Fruit fly (Drosophila melanogaster) whole organism, embryonic: Measurements from ENCODE around the gene pnt.

Experiments used
- Ada2b ChIP-seq: fragments of 200-800 bp; sonication (Bioruptor generic); IDR thresholded peaks from 2 replicates; pipeline ENCODE4 v1.3.6; 2022; ENCODE audit warnings: missing biosample characterization, missing genetic modification characterization
- Bteb2 ChIP-seq: fragments of 200-800 bp; sonication (Bioruptor generic); optimal IDR thresholded peaks from 2 replicates; lab custom pipeline; 2016; ENCODE audit warnings: missing biosample characterization, missing genetic modification characterization
- CG10274 ChIP-seq: fragments of 200-800 bp; sonication (Bioruptor generic); optimal IDR thresholded peaks from 3 replicates; lab custom pipeline; 2017; ENCODE audit warnings: missing biosample characterization, mild to moderate bottlenecking, missing genetic modification characterization
- CG10462 ChIP-seq: fragments of 200-800 bp; sonication (Bioruptor generic); optimal IDR thresholded peaks from 2 replicates; lab custom pipeline; 2016; ENCODE audit warnings: missing biosample characterization, missing genetic modification characterization
- CG11093 ChIP-seq: fragments of 200-800 bp; sonication (Bioruptor generic); IDR thresholded peaks from 3 replicates; pipeline ENCODE4 v1.3.6; 2022; ENCODE audit warnings: missing biosample characterization, missing genetic modification characterization
- CG12659 ChIP-seq: fragments of 200-800 bp; sonication (Bioruptor generic); optimal IDR thresholded peaks from 3 replicates; lab custom pipeline; 2017; ENCODE audit warnings: mild to moderate bottlenecking, missing biosample characterization, missing genetic modification reagents, missing genetic modification characterization
- CG13624 ChIP-seq: fragments of 200-800 bp; sonication (Bioruptor generic); optimal IDR thresholded peaks from 2 replicates; lab custom pipeline; 2016; ENCODE audit warnings: missing biosample characterization, missing genetic modification characterization
- CG14014 ChIP-seq: fragments of 200-800 bp; sonication (Bioruptor generic); IDR thresholded peaks from 2 replicates; pipeline ENCODE4 v1.3.6; 2022; ENCODE audit warnings: missing biosample characterization, missing genetic modification characterization
- CG16779 ChIP-seq: fragments of 200-800 bp; sonication (Bioruptor generic); IDR thresholded peaks from 2 replicates; pipeline ENCODE4 v1.3.6; 2022; ENCODE audit warnings: missing biosample characterization, missing genetic modification characterization
- CG17186 ChIP-seq: fragments of 200-800 bp; sonication (Bioruptor generic); optimal IDR thresholded peaks from 3 replicates; lab custom pipeline; 2017; ENCODE audit warnings: missing biosample characterization, missing genetic modification reagents, missing genetic modification characterization
- CG17361 ChIP-seq: fragments of 200-800 bp; sonication (Bioruptor generic); IDR thresholded peaks from 3 replicates; pipeline ENCODE4 v1.3.6; 2022; ENCODE audit warnings: missing biosample characterization, missing genetic modification characterization
- CG18476 ChIP-seq: fragments of 200-800 bp; sonication (Bioruptor generic); optimal IDR thresholded peaks from 2 replicates; lab custom pipeline; 2016; ENCODE audit warnings: missing biosample characterization, mild to moderate bottlenecking, missing genetic modification characterization
- CG2116 ChIP-seq: fragments of 200-800 bp; sonication (Bioruptor generic); optimal IDR thresholded peaks from 3 replicates; lab custom pipeline; 2018; ENCODE audit warnings: missing biosample characterization, mild to moderate bottlenecking, missing genetic modification characterization
- CG30403 ChIP-seq: fragments of 200-800 bp; sonication (Bioruptor generic); optimal IDR thresholded peaks from 3 replicates; lab custom pipeline; 2016; ENCODE audit warnings: missing biosample characterization, missing genetic modification characterization
- CG31388 ChIP-seq: fragments of 200-800 bp; sonication (Bioruptor generic); optimal IDR thresholded peaks from 2 replicates; lab custom pipeline; 2016; ENCODE audit warnings: missing biosample characterization, missing genetic modification characterization
- CG3407 ChIP-seq: fragments of 200-800 bp; sonication (Bioruptor generic); optimal IDR thresholded peaks from 2 replicates; lab custom pipeline; 2018; ENCODE audit warnings: missing biosample characterization, mild to moderate bottlenecking, missing genetic modification characterization
- CG42726 ChIP-seq: fragments of 200-800 bp; sonication (Bioruptor generic); IDR thresholded peaks from 2 replicates; pipeline ENCODE4 v1.3.6; 2022; ENCODE audit warnings: missing biosample characterization, missing genetic modification characterization; ENCODE audit not compliant: partially characterized antibody
- CG7357 ChIP-seq: fragments of 200-800 bp; sonication (Bioruptor generic); IDR thresholded peaks from 3 replicates; pipeline ENCODE4 v1.3.6; 2022; ENCODE audit warnings: missing biosample characterization, missing genetic modification characterization
- CG7372 ChIP-seq: fragments of 200-800 bp; sonication (Bioruptor generic); IDR thresholded peaks from 2 replicates; pipeline ENCODE4 v1.3.6; 2022; ENCODE audit warnings: missing biosample characterization, missing genetic modification characterization
- CG7786 ChIP-seq: fragments of 200-800 bp; sonication (Bioruptor generic); optimal IDR thresholded peaks from 2 replicates; lab custom pipeline; 2016; ENCODE audit warnings: missing biosample characterization, missing genetic modification characterization
- CG7839 ChIP-seq: fragments of 200-800 bp; sonication (Bioruptor generic); optimal IDR thresholded peaks from 3 replicates; lab custom pipeline; 2018; ENCODE audit warnings: missing biosample characterization, mild to moderate bottlenecking, missing genetic modification characterization, moderate library complexity
- D19A ChIP-seq: fragments of 200-800 bp; optimal IDR thresholded peaks from 3 replicates; lab custom pipeline; 2019; ENCODE audit warnings: missing biosample characterization, mild to moderate bottlenecking, missing genetic modification characterization, moderate library complexity
- Dfd ChIP-seq, 2 experiments: fragments of >200 bp; optimal IDR thresholded peaks; 2 replicates each; lab custom pipeline; 2017; ENCODE audit warnings: missing biosample characterization in 2 of 2, missing genetic modification characterization in 2 of 2
- HLH4C ChIP-seq: fragments of 200-800 bp; sonication (Bioruptor generic); IDR thresholded peaks from 3 replicates; pipeline ENCODE4 v1.3.6; 2022; ENCODE audit warnings: missing biosample characterization, missing genetic modification characterization; ENCODE audit not compliant: partially characterized antibody
- Hr51 ChIP-seq, 2 experiments: fragments of 200-800 bp; sonication (Bioruptor generic); optimal IDR thresholded peaks; 2 replicates in 1 of 2; 3 replicates in 1 of 2; lab custom pipeline; 2016 to 2018; ENCODE audit warnings: missing biosample characterization in 2 of 2, missing genetic modification characterization in 2 of 2, mild to moderate bottlenecking in 1 of 2, moderate library complexity in 1 of 2
- Lhr ChIP-seq: fragments of 200-800 bp; sonication (Bioruptor generic); optimal IDR thresholded peaks from 3 replicates; lab custom pipeline; 2017; ENCODE audit warnings: mild to moderate bottlenecking, missing biosample characterization, missing genetic modification reagents, missing genetic modification characterization
- Med ChIP-seq: fragments of 200-800 bp; sonication (Bioruptor generic); peaks from one replicate; lab custom pipeline; 2016; ENCODE audit warnings: missing biosample characterization, missing genetic modification characterization, mild to moderate bottlenecking, inconsistent platforms, moderate library complexity
- Rx ChIP-seq: fragments of 200-800 bp; sonication (Bioruptor generic); IDR thresholded peaks from 2 replicates; pipeline ENCODE4 v1.3.6; 2022; ENCODE audit warnings: missing biosample characterization, missing genetic modification characterization
- Side ChIP-seq: fragments of 200-800 bp; sonication (Bioruptor generic); optimal IDR thresholded peaks from 2 replicates; lab custom pipeline; 2016; ENCODE audit warnings: missing biosample characterization, missing genetic modification characterization
- Taf1 ChIP-seq: fragments of 200-800 bp; sonication (Bioruptor generic); IDR thresholded peaks from 2 replicates; pipeline ENCODE4 v1.3.6; 2022; ENCODE audit warnings: missing biosample characterization, missing genetic modification characterization
- bigmax ChIP-seq: fragments of 200-800 bp; sonication (Bioruptor generic); optimal IDR thresholded peaks from 2 replicates; lab custom pipeline; 2018; ENCODE audit warnings: missing biosample characterization, mild to moderate bottlenecking, missing genetic modification characterization
- cad ChIP-seq: fragments of >200 bp; optimal IDR thresholded peaks from 2 replicates; lab custom pipeline; 2017; ENCODE audit warnings: missing biosample characterization, missing genetic modification characterization
- cg ChIP-seq: fragments of 200-800 bp; sonication (Bioruptor generic); optimal IDR thresholded peaks from 3 replicates; lab custom pipeline; 2019; ENCODE audit warnings: missing biosample characterization, mild to moderate bottlenecking, missing genetic modification characterization, moderate library complexity
- chif ChIP-seq, 2 experiments: fragments of 200-800 bp; sonication (Bioruptor generic); optimal IDR thresholded peaks; 3 replicates each; lab custom pipeline; 2016; ENCODE audit warnings: missing biosample characterization in 2 of 2, missing genetic modification characterization in 2 of 2
- chn ChIP-seq: fragments of 200-800 bp; sonication (Bioruptor generic); optimal IDR thresholded peaks from 2 replicates; lab custom pipeline; 2016; ENCODE audit warnings: missing biosample characterization, missing genetic modification characterization
- crp ChIP-seq, 2 experiments: fragments of 200-800 bp; sonication (Bioruptor generic); optimal IDR thresholded peaks; 2 replicates in 1 of 2; 3 replicates in 1 of 2; lab custom pipeline; 2017; ENCODE audit warnings: missing biosample characterization in 2 of 2, missing genetic modification characterization in 2 of 2, mild to moderate bottlenecking in 1 of 2, moderate library complexity in 1 of 2
- dati ChIP-seq: fragments of 200-800 bp; sonication (Bioruptor generic); IDR thresholded peaks from 2 replicates; pipeline ENCODE4 v1.3.6; 2022; ENCODE audit warnings: missing biosample characterization, missing genetic modification characterization
- ems ChIP-seq: fragments of 200-800 bp; sonication (Bioruptor generic); optimal IDR thresholded peaks from 3 replicates; lab custom pipeline; 2016; ENCODE audit warnings: missing biosample characterization, missing genetic modification characterization
- gce ChIP-seq: fragments of 200-800 bp; sonication (Bioruptor generic); IDR thresholded peaks from 3 replicates; pipeline ENCODE4 v1.3.6; 2022; ENCODE audit warnings: missing biosample characterization, missing genetic modification characterization
- gt ChIP-seq: fragments of 200-800 bp; sonication (Bioruptor generic); IDR thresholded peaks from 2 replicates; pipeline ENCODE4 v1.3.6; 2022; ENCODE audit warnings: missing biosample characterization, missing genetic modification characterization
- inv ChIP-seq: fragments of 200-800 bp; sonication (Bioruptor generic); IDR thresholded peaks from 2 replicates; pipeline ENCODE4 v1.3.6; 2022; ENCODE audit warnings: missing biosample characterization, missing genetic modification characterization; ENCODE audit not compliant: partially characterized antibody
- nerfin-1 ChIP-seq: fragments of 200-800 bp; sonication (Bioruptor generic); optimal IDR thresholded peaks from 3 replicates; lab custom pipeline; 2019; ENCODE audit warnings: missing biosample characterization, mild to moderate bottlenecking, missing genetic modification characterization, moderate library complexity
- nmo ChIP-seq: fragments of 200-800 bp; sonication (Bioruptor generic); optimal IDR thresholded peaks from 2 replicates; lab custom pipeline; 2018; ENCODE audit warnings: missing biosample characterization, mild to moderate bottlenecking, missing genetic modification characterization, moderate library complexity
- phol ChIP-seq: fragments of 200-800 bp; sonication (Bioruptor generic); optimal IDR thresholded peaks from 3 replicates; lab custom pipeline; 2018; ENCODE audit warnings: missing biosample characterization, mild to moderate bottlenecking, missing genetic modification characterization, moderate library complexity
- pnt ChIP-seq: fragments of 200-800 bp; sonication (Bioruptor generic); optimal IDR thresholded peaks from 3 replicates; lab custom pipeline; 2016; ENCODE audit warnings: missing biosample characterization, missing genetic modification characterization
- prd ChIP-seq, 3 experiments: fragments of >200 bp in 2 of 3; fragments of 200-800 bp in 1 of 3; sonication (Bioruptor generic) in 1 of 3; optimal IDR thresholded peaks in 2 of 3; IDR thresholded peaks in 1 of 3; 2 replicates in 2 of 3; 3 replicates in 1 of 3; pipeline versions ENCODE4 v1.3.6 to Lab custom; 2017 to 2022; ENCODE audit warnings: missing biosample characterization in 1 of 3, missing genetic modification characterization in 1 of 3
- pzg ChIP-seq: fragments of 200-800 bp; sonication (Bioruptor generic); optimal IDR thresholded peaks from 3 replicates; lab custom pipeline; 2018; ENCODE audit warnings: missing biosample characterization, mild to moderate bottlenecking, missing genetic modification characterization, moderate library complexity
- rib ChIP-seq: fragments of 200-800 bp; sonication (Bioruptor generic); IDR thresholded peaks from 2 replicates; pipeline ENCODE4 v1.3.6; 2022; ENCODE audit warnings: missing biosample characterization, missing genetic modification characterization
- sisA ChIP-seq: fragments of 200-800 bp; sonication (Bioruptor generic); IDR thresholded peaks from 2 replicates; pipeline ENCODE4 v1.3.6; 2022; ENCODE audit warnings: missing biosample characterization, missing genetic modification characterization
- vnd ChIP-seq: fragments of 200-800 bp; sonication (Bioruptor generic); IDR thresholded peaks from 3 replicates; pipeline ENCODE4 v1.3.6; 2022; ENCODE audit warnings: missing biosample characterization, missing genetic modification characterization; ENCODE audit not compliant: partially characterized antibody

pnt gene

DNA sequence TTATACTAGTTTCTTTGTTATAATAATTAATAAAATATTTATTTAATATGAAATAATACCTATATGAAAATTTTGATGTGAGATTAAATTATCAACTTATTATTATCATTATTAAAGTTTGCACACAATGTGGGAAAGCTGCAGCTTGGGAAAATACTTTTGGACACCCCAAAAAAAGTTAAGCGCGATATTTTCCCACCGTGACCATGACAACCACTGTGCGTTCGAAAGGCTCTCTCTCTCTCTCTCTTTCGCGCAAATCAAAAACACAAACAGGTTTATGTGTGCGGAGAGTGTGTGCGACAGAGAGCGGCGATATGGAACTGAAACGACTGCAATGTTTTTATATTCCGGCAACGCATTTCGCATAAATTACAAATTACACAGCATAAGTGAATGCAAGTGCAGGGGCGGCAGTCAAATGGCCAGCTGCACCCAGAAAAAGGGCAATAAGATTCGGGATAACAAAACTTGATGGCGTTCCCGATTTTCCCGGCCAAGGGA, 978 bp upstream of the pnt start (continued):
- TF ChIP-seq phol (tag; lab: Kevin White, UChicago) (peak; percentile 64), sisA (peak; percentile 32; the same call in 1 of the 2 replicates), prd (optimal IDR thresholded peaks at IDR 0.05; lab: Kevin White, UChicago) (no peak), prd (GFP tag; IDR thresholded peaks at IDR 0.05; lab: Robert Waterston, UW) (peak; percentile 65; the same call in 2 of the 3 replicates), ems (GFP tag; lab: Kevin White, UChicago) (peak; percentile 11), nmo (GFP tag; lab: Kevin White, UChicago) (peak; percentile 49), crp (GFP tag; optimal IDR thresholded peaks at IDR 0.05; lab: Kevin White, UChicago) (no peak), CG17186 (GFP tag; lab: Kevin White, UChicago) (no peak), CG16779 (no peak), bigmax (no peak), Side (no peak), gce (GFP tag; lab: Robert Waterston, UW) (0 out of 3 replicates have a peak, but pooled peaks have one; percentile 41), HLH4C (GFP tag; lab: Robert Waterston, UW) (no peak), Lhr (GFP tag; lab: Kevin White, UChicago) (peak; percentile 6), CG11093 (no peak), CG7839 (tag; lab: Kevin White, UChicago) (peak; percentile 68), gt (no peak), chn (GFP tag; lab: Kevin White, UChicago) (no peak), cad (GFP tag; lab: Kevin White, UChicago) (no peak), Med (GFP tag; lab: Kevin White, UChicago) (peak; percentile 67), CG14014 (GFP tag; lab: Robert Waterston, UW) (peak; percentile 47), CG42726 (GFP tag; lab: Robert Waterston, UW) (no peak), CG7786 (no peak), dati (GFP tag; lab: Robert Waterston, UW) (no peak), CG2116 (GFP tag; lab: Kevin White, UChicago) (no peak), CG30403 (GFP tag; lab: Kevin White, UChicago) (peak; percentile 53), CG10274 (GFP tag; lab: Kevin White, UChicago) (no peak), CG7372 (GFP tag; lab: Robert Waterston, UW) (no peak), cg (GFP tag; lab: Kevin White, UChicago) (no peak), rib (GFP tag; lab: Robert Waterston, UW) (no peak), Dfd (GFP tag; optimal IDR thresholded peaks at IDR 0.05; lab: Kevin White, UChicago) (no peak), inv (GFP tag; lab: Robert Waterston, UW) (no peak), Hr51 (GFP tag; optimal IDR thresholded peaks at IDR 0.05; lab: Kevin White, UChicago) (peak in 1 of 2 experiments; percentile 60), pzg (GFP tag; lab: Kevin White, UChicago) (no peak), D19A (tag; lab: Kevin White, UChicago) (peak; percentile 55), CG12659 (GFP tag; lab: Kevin White, UChicago) (peak; percentile 36), Bteb2 (no peak), CG18476 (GFP tag; lab: Kevin White, UChicago) (no peak), pnt (GFP tag; lab: Kevin White, UChicago) (no peak), CG10462 (GFP tag; lab: Kevin White, UChicago) (peak; percentile 11), CG7357 (peak; percentile 45; the same call in 1 of the 3 replicates), Ada2b (peak; percentile 47), CG31388 (no peak), nerfin-1 (tag; lab: Kevin White, UChicago) (no peak), Rx (GFP tag; lab: Robert Waterston, UW) (0 out of 2 replicates have a peak, but pooled peaks have one; percentile 25), Taf1 (no peak), CG3407 (GFP tag; lab: Kevin White, UChicago) (no peak), CG17361 (GFP tag; lab: Robert Waterston, UW) (peak; percentile 86), vnd (no peak), CG13624 (no peak), chif (GFP tag; optimal IDR thresholded peaks at IDR 0.05; lab: Kevin White, UChicago) (no peak)
